Worm (Caenorhabditis elegans) whole organism, L1 larva: Measurements from ENCODE around the gene srt-73.
A peak's percentile ranks its signal among the peaks of the same experiment; 100 is the strongest.

Experiments used
- C34B4.2 ChIP-seq: sonication (generic microtip); optimal IDR thresholded peaks from 2 replicates; lab custom pipeline; 2017; ENCODE audit warnings: mild to moderate bottlenecking, missing genetic modification characterization, missing compliant biosample characterization
- F16B12.6 ChIP-seq: fragments of 150-350 bp; optimal IDR thresholded peaks from 2 replicates; lab custom pipeline; 2014; ENCODE audit warnings: missing biosample characterization, missing genetic modification characterization
- aha-1 ChIP-seq: fragments of 150-350 bp; optimal IDR thresholded peaks from 2 replicates; lab custom pipeline; 2014; ENCODE audit warnings: missing biosample characterization, missing genetic modification characterization
- ceh-63 ChIP-seq: fragments of 200-800 bp; sonication (Bioruptor generic); optimal IDR thresholded peaks from 2 replicates; lab custom pipeline; 2018; ENCODE audit warnings: mild to moderate bottlenecking, missing genetic modification characterization, missing compliant biosample characterization
- dpl-1 ChIP-seq, 3 experiments: fragments of 150-350 bp in 2 of 3; sonication (generic microtip) in 1 of 3; optimal IDR thresholded peaks; 2 replicates each; lab custom pipeline; 2014 to 2017; ENCODE audit warnings: missing biosample characterization in 3 of 3, missing genetic modification characterization in 3 of 3, missing genetic modification reagents in 3 of 3
- dsc-1 ChIP-seq: sonication (generic microtip); optimal IDR thresholded peaks from 2 replicates; lab custom pipeline; 2016; ENCODE audit warnings: mild to moderate bottlenecking, missing genetic modification characterization, missing compliant biosample characterization
- efl-1 ChIP-seq, 4 experiments: fragments of 150-350 bp; optimal IDR thresholded peaks in 3 of 4; peaks in 1 of 4; 1 replicate in 1 of 4; 2 replicates in 3 of 4; lab custom pipeline; 2014; ENCODE audit warnings: missing biosample characterization in 2 of 4, missing genetic modification characterization in 2 of 4, missing genetic modification reagents in 2 of 4
- elt-2 ChIP-seq: sonication (generic microtip); optimal IDR thresholded peaks from 2 replicates; lab custom pipeline; 2016; ENCODE audit warnings: missing genetic modification characterization, mild to moderate bottlenecking, inconsistent platforms, missing compliant biosample characterization, missing genetic modification reagents
- fkh-10 ChIP-seq: sonication (generic microtip); optimal IDR thresholded peaks from 2 replicates; lab custom pipeline; 2017; ENCODE audit warnings: missing biosample characterization, missing genetic modification reagents, missing genetic modification characterization
- hlh-4 ChIP-seq: sonication (generic microtip); optimal IDR thresholded peaks from 2 replicates; lab custom pipeline; 2016; ENCODE audit warnings: mild to moderate bottlenecking, missing genetic modification characterization, missing compliant biosample characterization
- hpl-2 ChIP-seq: fragments of 150-350 bp; optimal IDR thresholded peaks from 2 replicates; lab custom pipeline; 2014; ENCODE audit warnings: missing biosample characterization, missing genetic modification reagents, missing genetic modification characterization
- lin-15B ChIP-seq: fragments of 150-350 bp; sonication (generic microtip); optimal IDR thresholded peaks from 3 replicates; lab custom pipeline; 2014; ENCODE audit warnings: missing biosample characterization, missing genetic modification characterization
- nhr-77 ChIP-seq: fragments of 150-350 bp; optimal IDR thresholded peaks from 2 replicates; lab custom pipeline; 2014; ENCODE audit warnings: missing biosample characterization, missing genetic modification characterization
- nhr-85 ChIP-seq: sonication (generic microtip); peaks from one replicate; lab custom pipeline; 2016; ENCODE audit warnings: missing genetic modification characterization, inconsistent platforms, missing compliant biosample characterization
- pag-3 ChIP-seq: sonication (generic microtip); optimal IDR thresholded peaks from 2 replicates; lab custom pipeline; 2017; ENCODE audit warnings: missing genetic modification characterization, mild to moderate bottlenecking, missing compliant biosample characterization, antibody characterized with exemption, borderline replicate concordance; ENCODE audit not compliant: insufficient read depth
- rnt-1 ChIP-seq: sonication (generic microtip); optimal IDR thresholded peaks from 2 replicates; lab custom pipeline; 2016; ENCODE audit warnings: mild to moderate bottlenecking, missing genetic modification characterization, moderate library complexity, missing compliant biosample characterization
- unc-98 ChIP-seq: fragments of 200-800 bp; sonication (Bioruptor generic); IDR thresholded peaks from 2 replicates; pipeline ENCODE4 v1.3.6; 2022; ENCODE audit warnings: missing genetic modification characterization, missing compliant biosample characterization

The srt-73 gene

DNA sequence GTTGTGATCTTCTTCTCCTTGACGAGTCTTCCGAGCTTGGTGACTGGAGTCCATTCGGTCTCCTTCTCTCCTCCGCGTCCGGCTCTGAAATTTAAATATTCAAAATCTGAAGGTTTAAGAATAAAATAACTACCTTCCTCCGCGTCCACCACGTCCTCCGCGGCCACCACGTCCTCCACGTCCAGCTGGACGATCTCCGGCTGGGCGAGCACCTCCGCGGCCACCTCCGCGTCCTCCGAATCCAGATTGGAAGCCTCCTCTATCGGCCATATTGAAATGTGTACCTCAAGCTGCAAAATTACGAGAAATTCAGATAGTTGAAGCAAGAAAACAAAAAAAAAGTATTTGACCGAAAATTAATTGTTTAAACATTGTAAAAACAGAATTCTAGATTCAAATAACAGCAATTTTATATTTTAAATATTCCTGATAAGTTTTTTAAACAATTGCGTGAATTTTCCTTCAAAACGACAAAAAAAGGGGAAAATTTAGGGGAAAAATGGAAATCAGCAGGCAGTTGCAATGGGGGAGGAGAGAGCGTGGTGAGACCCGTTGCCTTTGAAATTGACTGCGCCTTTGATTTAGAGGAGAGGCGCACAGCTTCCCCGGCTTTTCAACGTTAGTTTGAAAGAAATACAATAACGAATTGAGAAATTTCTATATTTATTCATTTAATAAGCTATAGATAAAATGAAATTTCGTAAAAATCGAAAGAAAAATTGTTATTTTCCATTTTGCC lies 47.2 kb downstream of the srt-73 start, which contains the start of gene rps-2 (continued):
- peak in 2 of 3 experiments; percentile 29 to 53 for TF ChIP-seq dpl-1 (GFP tag; optimal IDR thresholded peaks at IDR 0.05; lab: Kevin White, UChicago)
- peak; percentile 40 to 55 for TF ChIP-seq efl-1 (optimal IDR thresholded peaks at IDR 0.05; lab: Kevin White, UChicago)
- peak in 1 of 2 experiments; percentile 34 for TF ChIP-seq efl-1 (GFP tag; optimal IDR thresholded peaks at IDR 0.05 in 1 of 2; lab: Kevin White, UChicago)
- TF ChIP-seq, all 84 proteins: peak for 14

DNA sequence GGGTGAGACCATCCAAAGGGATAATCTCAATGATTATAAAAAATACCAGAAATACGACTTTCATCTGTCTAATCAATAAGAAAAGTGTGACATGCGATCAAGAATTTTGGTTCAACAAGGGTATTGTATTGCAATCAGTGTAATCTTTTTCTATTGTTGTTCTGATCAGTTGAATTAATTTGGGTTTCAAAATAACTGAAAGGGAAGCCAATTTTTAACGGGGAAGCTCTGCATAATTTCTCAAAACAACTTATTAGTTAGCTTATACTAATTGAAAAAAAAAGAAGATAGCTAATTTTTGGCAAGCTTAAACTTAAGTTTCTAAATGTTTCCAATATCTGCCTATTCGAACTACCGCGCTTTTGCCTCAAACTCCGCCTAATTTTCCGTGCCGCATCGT lies 48.1 kb downstream of the srt-73 start, which contains the start of gene C49H3.12:
Gene C49H3.12 (minus strand): TSS at position 101 of the 400 bp plus-strand sequence.
- TF ChIP-seq aha-1 (tag; lab: Kevin White, UChicago) (no peak), fkh-10 (GFP tag; lab: Kevin White, UChicago) (no peak), elt-2 (tag; lab: Kevin White, UChicago) (no peak), hlh-4 (no peak), nhr-85 (tag; lab: Kevin White, UChicago) (peak; percentile 3), efl-1 (optimal IDR thresholded peaks at IDR 0.05; lab: Kevin White, UChicago) (no peak), efl-1 (GFP tag; optimal IDR thresholded peaks at IDR 0.05 in 1 of 2; lab: Kevin White, UChicago) (peak in 1 of 2 experiments; percentile 7), F16B12.6 (tag; lab: Kevin White, UChicago) (no peak)
- TF ChIP-seq, all 84 proteins: peak for 2

DNA sequence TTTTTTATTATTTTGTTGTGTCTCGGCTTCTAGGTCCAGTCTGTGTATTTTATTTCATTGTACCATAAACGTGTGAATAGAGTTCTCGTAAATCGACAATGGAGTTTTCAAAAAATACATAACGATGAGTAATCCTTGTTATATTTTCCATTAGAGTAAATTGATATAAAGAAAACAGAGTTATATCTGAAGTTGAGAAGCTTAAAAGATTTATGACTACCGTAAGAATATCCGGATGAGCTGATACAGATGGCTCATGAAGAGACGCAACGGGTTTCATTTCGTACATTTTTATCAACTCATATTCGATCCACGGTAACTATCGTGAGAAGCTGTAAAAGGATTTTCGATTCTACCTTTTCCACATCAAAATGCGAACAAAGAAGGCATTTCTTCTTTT lies 48.7 kb downstream of the srt-73 start, which contains the start of gene gcy-8:
Gene gcy-8 (plus strand): TSS at position 301 of the 400 bp plus-strand sequence.
- TF ChIP-seq nhr-77 (tag; lab: Kevin White, UChicago) (no peak), hpl-2 (GFP tag; lab: Kevin White, UChicago) (no peak), hlh-4 (no peak), lin-15B (no peak), ceh-63 (no peak), C34B4.2 (tag; lab: Kevin White, UChicago) (no peak), dsc-1 (tag; lab: Kevin White, UChicago) (peak; percentile 51), nhr-85 (tag; lab: Kevin White, UChicago) (peak; percentile 32), unc-98 (no peak), rnt-1 (tag; lab: Kevin White, UChicago) (no peak), pag-3 (tag; lab: Kevin White, UChicago) (no peak)
